Worm (Caenorhabditis elegans) whole organism, mixed stage, embryonic: ENCODE data around the gene Y2H9A.4.
"Not testable (repeated sequence)": the region's sequence is repeated elsewhere in the genome, so short reads cannot be mapped to it uniquely, and the experiment has no call there.

Experiments
- flh-1 ChIP-seq: fragments of 200-800 bp; sonication (Bioruptor generic); optimal IDR thresholded peaks from 2 replicates; lab custom pipeline; 2018; ENCODE audit warnings: mild to moderate bottlenecking, missing genetic modification characterization, moderate library complexity, missing compliant biosample characterization
- mab-5 ChIP-seq: fragments of 150-350 bp; optimal IDR thresholded peaks from 2 replicates; lab custom pipeline; 2014; ENCODE audit warnings: missing biosample characterization, missing genetic modification characterization
- nhr-237 ChIP-seq: fragments of 150-350 bp; optimal IDR thresholded peaks from 2 replicates; lab custom pipeline; 2014; ENCODE audit warnings: missing biosample characterization, missing genetic modification characterization
- snpc-4 ChIP-seq: fragments of 150-350 bp; optimal IDR thresholded peaks from 2 replicates; lab custom pipeline; 2014; ENCODE audit warnings: missing biosample characterization, missing genetic modification characterization
- unc-120 ChIP-seq: sonication (generic microtip); optimal IDR thresholded peaks from 2 replicates; lab custom pipeline; 2017; ENCODE audit warnings: missing genetic modification characterization, missing compliant biosample characterization; ENCODE audit not compliant: poor library complexity, severe bottlenecking

- not testable (repeated sequence) for TF ChIP-seq mab-5 (tag; lab: Kevin White, UChicago); nhr-237 (tag; lab: Kevin White, UChicago); snpc-4 (tag; lab: Kevin White, UChicago); unc-120 (tag; lab: Kevin White, UChicago); flh-1
Observed at ce11 chrV:13443535-13443934, 2.2 kb upstream of the Y2H9A.4 start, which contains the start of gene Y2H9A.6.
